Worm (Caenorhabditis elegans) whole organism, late embryonic: ENCODE results near the gene atg-7.
"Not testable (repeated sequence)": the region's sequence is repeated elsewhere in the genome, so short reads cannot be mapped to it uniquely, and the experiment has no call there.

Source experiments
- T23F11.4 ChIP-seq: fragments of 200-800 bp; sonication (Bioruptor generic); optimal IDR thresholded peaks from 2 replicates; lab custom pipeline; 2018; ENCODE audit warnings: mild to moderate bottlenecking, missing genetic modification characterization, missing compliant biosample characterization
- ceh-24 ChIP-seq: sonication (generic microtip); optimal IDR thresholded peaks from 2 replicates; lab custom pipeline; 2016; ENCODE audit warnings: mild to moderate bottlenecking, missing genetic modification characterization, missing compliant biosample characterization
- unc-42 ChIP-seq: sonication (generic microtip); optimal IDR thresholded peaks from 2 replicates; lab custom pipeline; 2016; ENCODE audit warnings: missing genotype, missing genetic modification characterization, missing compliant biosample characterization

DNA sequence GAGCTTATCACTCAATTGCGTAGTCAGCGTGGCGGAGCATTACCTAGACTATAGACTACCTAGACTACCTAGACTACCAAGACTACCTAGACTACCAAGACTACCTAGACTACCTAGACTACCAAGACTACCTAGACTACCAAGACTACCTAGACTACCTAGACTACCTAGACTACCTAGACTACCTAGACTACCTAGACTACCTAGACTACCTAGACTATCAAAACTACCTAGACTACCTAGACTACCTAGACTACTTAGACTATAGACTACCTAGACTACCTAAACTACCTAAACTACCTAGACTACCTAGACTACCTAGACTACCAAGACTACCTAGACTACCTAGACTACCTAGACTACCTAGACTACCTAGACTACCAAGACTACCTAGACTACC, 10.0 kb downstream of the atg-7 start:
- not testable (repeated sequence) for TF ChIP-seq T23F11.4 (GFP tag; lab: Kevin White, UChicago); unc-42 (tag; lab: Kevin White, UChicago); ceh-24 (tag; lab: Kevin White, UChicago)
